Fruit fly (Drosophila melanogaster): ENCODE results near the gene nerfin-2.
A peak's percentile ranks its signal among the peaks of the same experiment; 100 is the strongest.

Gene nerfin-2

dm6 chr3R:10080699-10081098 is 9.8 kb downstream of the nerfin-2 start:
- peak; percentile 1 for TF ChIP-seq Jra (GFP tag; optimal IDR thresholded peaks at IDR 0.05)
- no peak for TF ChIP-seq woc (GFP tag; optimal IDR thresholded peaks at IDR 0.05)
- peak; percentile 33 for TF ChIP-seq fru (GFP tag; optimal IDR thresholded peaks at IDR 0.05)
- TF ChIP-seq OdsH (GFP tag; optimal IDR thresholded peaks at IDR 0.05), result peak; percentile 6
- TF ChIP-seq N (GFP tag; optimal IDR thresholded peaks at IDR 0.05), result peak; percentile 22
- no peak for TF ChIP-seq h (GFP tag; optimal IDR thresholded peaks at IDR 0.05)
- no peak for TF ChIP-seq foxo (GFP tag; optimal IDR thresholded peaks at IDR 0.05)

dm6 chr3R:10081469-10082111 is 10.7 kb downstream of the nerfin-2 start:
- peak; percentile 78 for TF ChIP-seq woc (GFP tag; optimal IDR thresholded peaks at IDR 0.05)
- peak; percentile 42 for TF ChIP-seq Hnf4 (GFP tag; optimal IDR thresholded peaks at IDR 0.05)
- peak; percentile 25 for TF ChIP-seq Dif (GFP tag; optimal IDR thresholded peaks at IDR 0.05; ENCODE audit: partially characterized antibody)
- TF ChIP-seq ey (GFP tag; optimal IDR thresholded peaks at IDR 0.05), result peak; percentile 34
- TF ChIP-seq pan (optimal IDR thresholded peaks at IDR 0.05), result no peak
- TF ChIP-seq Rel (GFP tag; optimal IDR thresholded peaks at IDR 0.05), result no peak
- TF ChIP-seq Rel (tag; optimal IDR thresholded peaks at IDR 0.05), result no peak
- TF ChIP-seq HLH106 (tag; optimal IDR thresholded peaks at IDR 0.05), result peak; percentile 32
- peak; percentile 22 for TF ChIP-seq rgr (GFP tag; optimal IDR thresholded peaks at IDR 0.05)
- TF ChIP-seq h (GFP tag; optimal IDR thresholded peaks at IDR 0.05), result peak; percentile 44
- TF ChIP-seq usp (GFP tag; optimal IDR thresholded peaks at IDR 0.05), result no peak
- TF ChIP-seq foxo (GFP tag; optimal IDR thresholded peaks at IDR 0.05), result peak in 1 of 2 experiments; percentile 28

- TF ChIP-seq Dif (GFP tag; optimal IDR thresholded peaks at IDR 0.05; ENCODE audit: partially characterized antibody) (peak; percentile 56), Abd-B (GFP tag; optimal IDR thresholded peaks at IDR 0.05) (no peak), brk (GFP tag; optimal IDR thresholded peaks at IDR 0.05) (peak; percentile 76), Myc (optimal IDR thresholded peaks at IDR 0.05) (no peak), tai (GFP tag; optimal IDR thresholded peaks at IDR 0.05) (peak; percentile 73), Sp1 (GFP tag; optimal IDR thresholded peaks at IDR 0.05) (peak; percentile 90), Hr83 (GFP tag; optimal IDR thresholded peaks at IDR 0.05; ENCODE audit: poor library complexity, severe bottlenecking) (peak; percentile 39), usp (GFP tag; optimal IDR thresholded peaks at IDR 0.05) (no peak), rgr (GFP tag; optimal IDR thresholded peaks at IDR 0.05) (peak; percentile 90), CG9705 (GFP tag; optimal IDR thresholded peaks at IDR 0.05) (peak; percentile 78), fru (GFP tag; optimal IDR thresholded peaks at IDR 0.05) (peak; percentile 99), Dfd (GFP tag; optimal IDR thresholded peaks at IDR 0.05) (no peak), Hnf4 (GFP tag; optimal IDR thresholded peaks at IDR 0.05) (peak; percentile 84), GATAd (GFP tag; optimal IDR thresholded peaks at IDR 0.05) (no peak), psq (GFP tag; optimal IDR thresholded peaks at IDR 0.05) (peak; percentile 84), sv (GFP tag; optimal IDR thresholded peaks at IDR 0.05) (no peak), sage (GFP tag; optimal IDR thresholded peaks at IDR 0.05) (peak; percentile 68), jim (GFP tag; optimal IDR thresholded peaks at IDR 0.05) (no peak), pan (optimal IDR thresholded peaks at IDR 0.05) (no peak), Jra (GFP tag; optimal IDR thresholded peaks at IDR 0.05) (peak; percentile 57), Vsx2 (GFP tag; optimal IDR thresholded peaks at IDR 0.05; ENCODE audit: partially characterized antibody) (no peak), Rel (GFP tag; optimal IDR thresholded peaks at IDR 0.05) (no peak), Rel (tag; optimal IDR thresholded peaks at IDR 0.05) (peak; percentile 50), N (GFP tag; optimal IDR thresholded peaks at IDR 0.05) (peak; percentile 16), h (GFP tag; optimal IDR thresholded peaks at IDR 0.05) (peak; percentile 93), Mio (GFP tag; optimal IDR thresholded peaks at IDR 0.05) (peak; percentile 45), lola (GFP tag; optimal IDR thresholded peaks at IDR 0.05) (no peak), HLH106 (tag; optimal IDR thresholded peaks at IDR 0.05) (peak; percentile 91), Hr78 (GFP tag; optimal IDR thresholded peaks at IDR 0.05) (no peak), dmrt93B (GFP tag; optimal IDR thresholded peaks at IDR 0.05) (peak; percentile 78), foxo (GFP tag; optimal IDR thresholded peaks at IDR 0.05) (peak; percentile 38 to 94), dl (GFP tag; optimal IDR thresholded peaks at IDR 0.05; ENCODE audit: insufficient read depth in 1 of 2, partially characterized antibody in 2 of 2) (peak; percentile 8 to 29), CG32264 (GFP tag; optimal IDR thresholded peaks at IDR 0.05) (peak; percentile 74), OdsH (GFP tag; optimal IDR thresholded peaks at IDR 0.05) (peak; percentile 92), woc (GFP tag; optimal IDR thresholded peaks at IDR 0.05) (peak; percentile 97), CrebA (GFP tag; optimal IDR thresholded peaks at IDR 0.05; ENCODE audit: borderline replicate concordance) (no peak), br (GFP tag; optimal IDR thresholded peaks at IDR 0.05) (peak; percentile 93), ey (GFP tag; optimal IDR thresholded peaks at IDR 0.05) (peak; percentile 94), dsf (GFP tag; optimal IDR thresholded peaks at IDR 0.05; ENCODE audit: borderline replicate concordance) (no peak)
Observed at dm6 chr3R:10082549-10083075, 11.7 kb downstream of the nerfin-2 start.

Data from whole organism, wandering third instar larva.